Worm (Caenorhabditis elegans) whole organism, midembryonic: ENCODE results near the gene skr-18.

Experiments
- T22C8.4 ChIP-seq: fragments of 200-800 bp; sonication (Bioruptor generic); IDR thresholded peaks from 2 replicates; pipeline ENCODE4 v1.3.6; 2022; ENCODE audit warnings: missing genetic modification characterization, missing compliant biosample characterization
- flt-1 ChIP-seq: fragments of 200-800 bp; sonication (Bioruptor generic); IDR thresholded peaks from 2 replicates; pipeline ENCODE4 v1.3.6; 2022; ENCODE audit warnings: missing genetic modification characterization, missing compliant biosample characterization
- klf-2 ChIP-seq: fragments of 200-800 bp; sonication (Bioruptor generic); conservative IDR thresholded peaks from 2 replicates; pipeline ENCODE4 v1.3.6; 2022; ENCODE audit warnings: missing genetic modification reagents, missing genetic modification characterization, missing compliant biosample characterization
- med-1 ChIP-seq: sonication (generic microtip); optimal IDR thresholded peaks from 2 replicates; lab custom pipeline; 2017; ENCODE audit warnings: missing genetic modification characterization, mild to moderate bottlenecking, missing compliant biosample characterization, antibody characterized with exemption, missing genetic modification reagents; ENCODE audit not compliant: insufficient read depth
- ztf-29 ChIP-seq: fragments of 200-800 bp; sonication (Bioruptor generic); IDR thresholded peaks from 2 replicates; pipeline ENCODE4 v1.3.6; 2022; ENCODE audit warnings: missing genetic modification reagents, missing genetic modification characterization, missing compliant biosample characterization

- TF ChIP-seq ztf-29 (no peak), klf-2 (no peak), med-1 (no peak), flt-1 (no peak), T22C8.4 (no peak)
Measured at ce11 chrIV:824854-825253, 29.6 kb upstream of the skr-18 start, which contains the start of gene zipt-15.
